Worm (Caenorhabditis elegans): ENCODE data around the gene ref-2.

The ref-2 gene

DNA sequence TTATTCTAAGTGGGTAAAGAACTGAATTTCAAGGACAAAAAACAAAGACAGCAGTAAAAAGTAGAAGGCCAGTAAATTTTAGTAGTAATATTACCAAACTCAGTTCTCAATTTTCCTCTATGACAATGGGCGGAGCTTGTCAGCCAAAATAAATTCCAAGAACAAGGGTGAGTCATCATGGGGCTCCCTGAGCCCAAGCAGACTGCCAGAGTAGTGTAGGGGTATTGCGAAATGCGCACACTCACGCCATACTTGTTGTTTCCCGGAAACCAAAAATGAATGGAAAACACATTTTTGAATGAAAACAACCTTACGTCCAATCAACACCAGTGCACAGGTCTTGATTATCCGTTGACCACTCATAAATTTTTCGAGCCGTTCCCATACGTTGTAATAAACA is 47.8 kb downstream of the ref-2 start:
- TF ChIP-seq unc-30 (tag; optimal IDR thresholded peaks at IDR 0.05): no peak
- TF ChIP-seq lin-15B (tag; optimal IDR thresholded peaks at IDR 0.05): no peak
- peak; percentile 1 for TF ChIP-seq mef-2 (tag; optimal IDR thresholded peaks at IDR 0.05)
- no peak for TF ChIP-seq lin-39 (tag; optimal IDR thresholded peaks at IDR 0.05)
- TF ChIP-seq egl-27 (tag; optimal IDR thresholded peaks at IDR 0.05): no peak
- TF ChIP-seq nhr-11 (tag; optimal IDR thresholded peaks at IDR 0.05): peak; percentile 56
- TF ChIP-seq unc-86 (tag; optimal IDR thresholded peaks at IDR 0.05): peak; percentile 50
- TF ChIP-seq nhr-76 (tag; optimal IDR thresholded peaks at IDR 0.05): no peak
- no peak for TF ChIP-seq dpl-1 (GFP tag; optimal IDR thresholded peaks at IDR 0.05)
- TF ChIP-seq nhr-90 (tag; optimal IDR thresholded peaks at IDR 0.05; ENCODE audit: poor library complexity): no peak
- no peak for TF ChIP-seq sptf-1 (tag; optimal IDR thresholded peaks at IDR 0.05)
- TF ChIP-seq blmp-1 (tag; optimal IDR thresholded peaks at IDR 0.05): no peak
- TF ChIP-seq fkh-8 (tag; optimal IDR thresholded peaks at IDR 0.05): peak; percentile 94
- peak; percentile 8 for TF ChIP-seq sox-4 (tag; optimal IDR thresholded peaks at IDR 0.05)
- peak in 2 of 3 experiments; percentile 1 to 15 for TF ChIP-seq ceh-82 (tag; optimal IDR thresholded peaks at IDR 0.05)
- TF ChIP-seq hlh-17 (GFP tag; optimal IDR thresholded peaks at IDR 0.05; ENCODE audit: borderline replicate concordance): no peak
- no peak for TF ChIP-seq vab-15 (tag; optimal IDR thresholded peaks at IDR 0.05)
- no peak for TF ChIP-seq efl-3 (GFP tag; optimal IDR thresholded peaks at IDR 0.05)
- peak; percentile 53 for TF ChIP-seq mep-1 (tag; optimal IDR thresholded peaks at IDR 0.05)
- no peak for TF ChIP-seq zag-1 (tag; optimal IDR thresholded peaks at IDR 0.05)
- no peak for TF ChIP-seq nhr-12 (tag; optimal IDR thresholded peaks at IDR 0.05)
- no peak for TF ChIP-seq pag-3 (tag; optimal IDR thresholded peaks at IDR 0.05; ENCODE audit: borderline replicate concordance, insufficient read depth)
- TF ChIP-seq fos-1 (tag; optimal IDR thresholded peaks at IDR 0.05): peak; percentile 94
- peak; percentile 59 for TF ChIP-seq egl-13 (tag; optimal IDR thresholded peaks at IDR 0.05)
- TF ChIP-seq hpl-2 (GFP tag; optimal IDR thresholded peaks at IDR 0.05): no peak
- TF ChIP-seq dsc-1 (tag; optimal IDR thresholded peaks at IDR 0.05): peak; percentile 65
- no peak for TF ChIP-seq irx-1 (tag; optimal IDR thresholded peaks at IDR 0.05)
- peak; percentile 63 for TF ChIP-seq swsn-7 (tag; optimal IDR thresholded peaks at IDR 0.05)
- TF ChIP-seq Y116A8C.19 (tag; optimal IDR thresholded peaks at IDR 0.05; ENCODE audit: borderline replicate concordance): no peak
- TF ChIP-seq ceh-90 (tag; optimal IDR thresholded peaks at IDR 0.05): no peak
- TF ChIP-seq tlp-1 (tag; optimal IDR thresholded peaks at IDR 0.05): no peak
- no peak for TF ChIP-seq pqm-1 (tag; optimal IDR thresholded peaks at IDR 0.05)
- peak; percentile 25 for TF ChIP-seq skn-1 (tag; optimal IDR thresholded peaks at IDR 0.05)
- peak; percentile 80 for TF ChIP-seq lin-14 (GFP tag; optimal IDR thresholded peaks at IDR 0.05)
- TF ChIP-seq nhr-77 (tag; optimal IDR thresholded peaks at IDR 0.05): no peak
- no peak for TF ChIP-seq nhr-19 (GFP tag; conservative IDR thresholded peaks at IDR 0.05)
- TF ChIP-seq isw-1 (GFP tag; IDR thresholded peaks at IDR 0.05): 0 out of 2 replicates have a peak, but pooled peaks have one; percentile 15
- no peak for TF ChIP-seq nhr-84 (tag; optimal IDR thresholded peaks at IDR 0.05)
- TF ChIP-seq tbx-2 (tag; optimal IDR thresholded peaks at IDR 0.05): peak; percentile 22
- TF ChIP-seq snpc-4 (tag; optimal IDR thresholded peaks at IDR 0.05): no peak
- TF ChIP-seq elt-3 (tag; optimal IDR thresholded peaks at IDR 0.05): no peak
- no peak for TF ChIP-seq C16A3.4 (tag; optimal IDR thresholded peaks at IDR 0.05)
- TF ChIP-seq C34B4.2 (tag; optimal IDR thresholded peaks at IDR 0.05): no peak
- TF ChIP-seq ceh-63 (GFP tag; optimal IDR thresholded peaks at IDR 0.05): no peak
- TF ChIP-seq lsy-2 (tag; optimal IDR thresholded peaks at IDR 0.05): peak in 1 of 2 experiments; percentile 28
- no peak for TF ChIP-seq elt-2 (tag; optimal IDR thresholded peaks at IDR 0.05)
- no peak for TF ChIP-seq sup-37 (GFP tag; optimal IDR thresholded peaks at IDR 0.05)
- TF ChIP-seq lin-35 (GFP tag; optimal IDR thresholded peaks at IDR 0.05): no peak
- TF ChIP-seq lin-13 (GFP tag; optimal IDR thresholded peaks at IDR 0.05): peak; percentile 12
- TF ChIP-seq ama-1 (optimal IDR thresholded peaks at IDR 0.05): no peak
- TF ChIP-seq nhr-237 (tag; optimal IDR thresholded peaks at IDR 0.05): no peak
- peak; percentile 38 for TF ChIP-seq ztf-4 (tag; optimal IDR thresholded peaks at IDR 0.05)
- TF ChIP-seq nhr-85 (tag): no peak
- TF ChIP-seq nhr-28 (tag; optimal IDR thresholded peaks at IDR 0.05): no peak
- no peak for TF ChIP-seq unc-98 (GFP tag; IDR thresholded peaks at IDR 0.05)

Data from whole organism, L1 larva.